Worm (Caenorhabditis elegans) whole organism, midembryonic: Measurements from ENCODE around the gene ccep-135.

Source experiments
- T22C8.4 ChIP-seq: fragments of 200-800 bp; sonication (Bioruptor generic); IDR thresholded peaks from 2 replicates; pipeline ENCODE4 v1.3.6; 2022; ENCODE audit warnings: missing genetic modification characterization, missing compliant biosample characterization
- cog-1 ChIP-seq: sonication (generic microtip); optimal IDR thresholded peaks from 2 replicates; lab custom pipeline; 2016; ENCODE audit warnings: missing genetic modification characterization, missing compliant biosample characterization
- flt-1 ChIP-seq: fragments of 200-800 bp; sonication (Bioruptor generic); IDR thresholded peaks from 2 replicates; pipeline ENCODE4 v1.3.6; 2022; ENCODE audit warnings: missing genetic modification characterization, missing compliant biosample characterization
- klf-2 ChIP-seq: fragments of 200-800 bp; sonication (Bioruptor generic); conservative IDR thresholded peaks from 2 replicates; pipeline ENCODE4 v1.3.6; 2022; ENCODE audit warnings: missing genetic modification reagents, missing genetic modification characterization, missing compliant biosample characterization
- med-1 ChIP-seq: sonication (generic microtip); optimal IDR thresholded peaks from 2 replicates; lab custom pipeline; 2017; ENCODE audit warnings: missing genetic modification characterization, mild to moderate bottlenecking, missing compliant biosample characterization, antibody characterized with exemption, missing genetic modification reagents; ENCODE audit not compliant: insufficient read depth
- ref-1 ChIP-seq: fragments of 200-800 bp; sonication (Bioruptor generic); conservative IDR thresholded peaks from 2 replicates; pipeline ENCODE4 v1.3.6; 2022; ENCODE audit warnings: missing genetic modification reagents, missing genetic modification characterization, missing compliant biosample characterization
- tab-1 ChIP-seq: fragments of 200-800 bp; sonication (Bioruptor generic); IDR thresholded peaks from 2 replicates; pipeline ENCODE4 v1.3.6; 2022; ENCODE audit warnings: missing genetic modification characterization, missing compliant biosample characterization
- ztf-23 ChIP-seq: fragments of 200-800 bp; sonication (Bioruptor generic); IDR thresholded peaks from 2 replicates; pipeline ENCODE4 v1.3.6; 2022; ENCODE audit warnings: missing genetic modification reagents, missing genetic modification characterization, missing compliant biosample characterization
- ztf-29 ChIP-seq: fragments of 200-800 bp; sonication (Bioruptor generic); IDR thresholded peaks from 2 replicates; pipeline ENCODE4 v1.3.6; 2022; ENCODE audit warnings: missing genetic modification reagents, missing genetic modification characterization, missing compliant biosample characterization

ccep-135 gene

DNA sequence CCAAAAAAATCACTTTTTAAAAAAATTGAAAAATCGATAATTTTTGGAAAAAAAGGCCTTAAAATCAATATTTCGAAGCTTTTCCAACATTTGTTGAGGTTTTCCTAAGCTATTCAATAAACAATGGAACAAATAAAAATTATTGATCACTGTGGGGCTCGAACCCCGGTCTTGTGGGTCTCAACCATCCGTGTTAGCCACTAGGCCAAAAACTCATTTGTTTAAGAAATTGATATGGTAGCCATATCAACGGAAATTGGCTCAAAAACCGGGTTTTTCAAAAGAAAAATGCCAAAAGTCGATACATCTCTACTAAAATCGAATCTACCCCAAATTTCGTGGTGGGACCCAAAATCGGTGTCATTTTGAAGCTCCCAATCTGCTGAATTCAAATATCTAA, 20.3 kb downstream of the ccep-135 start:
- TF ChIP-seq ztf-23 (GFP tag; lab: Robert Waterston, UW), result no peak
- no peak for TF ChIP-seq ztf-29 (GFP tag; lab: Robert Waterston, UW)
- no peak for TF ChIP-seq klf-2
- TF ChIP-seq tab-1 (GFP tag; lab: Robert Waterston, UW), result no peak
- TF ChIP-seq med-1 (GFP tag; lab: Kevin White, UChicago), result no peak
- no peak for TF ChIP-seq flt-1 (GFP tag; lab: Robert Waterston, UW)

DNA sequence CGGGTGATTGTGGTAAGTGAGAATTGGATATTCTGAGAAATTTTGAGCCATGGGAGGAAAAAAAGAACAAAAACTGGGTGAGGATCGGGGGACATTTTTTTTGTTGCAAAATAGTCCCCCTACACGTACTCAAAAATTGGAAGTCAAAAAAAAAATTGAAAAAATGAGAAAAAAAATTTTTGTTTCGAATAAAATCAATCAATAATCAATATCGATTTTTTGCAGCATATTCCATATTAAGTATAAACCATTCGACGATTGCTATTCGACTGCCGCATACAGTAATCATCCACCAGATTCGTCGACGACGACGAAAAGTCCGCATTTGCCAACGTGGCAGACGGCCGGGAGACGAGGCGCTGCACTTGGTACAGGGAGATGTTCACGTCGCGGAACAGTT, 20.9 kb downstream of the ccep-135 start:
- TF ChIP-seq ztf-29 (GFP tag; lab: Robert Waterston, UW) (no peak), ref-1 (GFP tag; lab: Robert Waterston, UW) (no peak), T22C8.4 (GFP tag; lab: Robert Waterston, UW) (peak; percentile 64), klf-2 (no peak), cog-1 (tag; lab: Kevin White, UChicago) (no peak)

DNA sequence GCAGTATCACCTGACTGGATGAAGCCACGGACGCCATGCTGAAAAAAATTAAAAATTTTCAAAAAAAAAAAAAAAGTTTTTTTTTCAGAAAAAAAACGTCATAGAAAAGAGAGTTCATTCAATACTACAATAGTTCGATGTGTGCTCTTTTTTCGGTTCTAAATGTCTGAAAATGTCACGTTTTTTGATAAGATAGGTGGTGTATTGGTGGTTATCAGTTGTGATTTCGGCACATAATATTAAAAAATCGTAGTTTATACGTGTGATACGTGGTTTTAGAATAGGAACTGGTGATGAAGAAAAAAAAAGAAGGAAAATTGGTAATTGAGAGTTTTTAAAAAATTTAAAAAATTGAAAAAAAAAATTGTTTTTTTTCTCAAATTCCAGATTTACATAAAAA, 25.3 kb downstream of the ccep-135 start:
- no peak for TF ChIP-seq ztf-29 (GFP tag; lab: Robert Waterston, UW)

DNA sequence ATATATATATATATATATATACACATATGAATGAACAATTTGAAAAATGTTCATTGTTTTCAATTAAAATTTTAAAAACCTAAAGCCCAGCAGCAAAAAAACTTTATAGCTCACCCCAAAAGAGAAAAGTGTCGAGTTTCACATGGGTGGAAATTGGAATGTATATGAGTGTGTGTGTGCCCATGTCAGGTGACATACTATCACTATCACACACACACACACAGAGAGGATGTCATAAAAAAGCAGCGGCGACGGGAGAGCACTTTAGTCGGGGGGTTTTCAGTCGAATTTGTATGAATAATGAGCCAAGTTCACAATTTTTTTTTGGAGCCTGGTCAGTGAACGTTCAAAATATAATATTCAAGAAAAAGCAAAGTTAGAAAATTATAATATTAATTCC, 28.3 kb downstream of the ccep-135 start:
- no peak for TF ChIP-seq ztf-29 (GFP tag; lab: Robert Waterston, UW)
- no peak for TF ChIP-seq klf-2
- TF ChIP-seq ztf-23 (GFP tag; lab: Robert Waterston, UW), result no peak
- TF ChIP-seq flt-1 (GFP tag; lab: Robert Waterston, UW), result no peak
- no peak for TF ChIP-seq tab-1 (GFP tag; lab: Robert Waterston, UW)
- no peak for TF ChIP-seq med-1 (GFP tag; lab: Kevin White, UChicago)
- no peak for TF ChIP-seq cog-1 (tag; lab: Kevin White, UChicago)
- TF ChIP-seq T22C8.4 (GFP tag; lab: Robert Waterston, UW), result no peak
- TF ChIP-seq ref-1 (GFP tag; lab: Robert Waterston, UW), result no peak

DNA sequence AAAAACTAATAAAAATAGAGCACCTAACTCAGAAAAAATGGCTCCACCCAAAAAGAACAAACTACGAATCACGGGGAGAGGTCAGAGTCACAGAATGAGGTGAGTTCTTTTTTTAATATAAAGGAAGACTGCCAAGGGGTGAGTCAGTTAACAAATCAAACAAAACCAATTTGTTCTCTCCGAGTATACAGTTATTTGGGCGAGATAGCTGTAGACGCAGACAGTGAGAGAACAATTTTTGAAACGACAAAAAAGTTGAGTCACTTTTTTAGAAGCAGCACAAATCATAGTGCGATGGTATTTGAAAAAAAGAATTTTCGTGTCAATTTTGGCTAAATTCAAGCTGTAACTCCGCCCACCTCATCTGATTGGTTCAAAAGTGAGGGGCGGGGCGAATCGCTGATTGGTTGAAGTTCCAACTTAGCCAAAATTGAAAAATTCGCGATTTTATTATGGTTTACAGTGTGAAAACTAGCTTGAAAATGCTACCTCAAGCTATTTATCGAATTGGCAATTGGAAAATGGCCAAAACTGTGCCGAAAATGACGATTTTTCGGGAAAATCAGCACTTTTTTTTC, 32.6 kb downstream of the ccep-135 start:
- 0 out of 2 replicates have a peak, but pooled peaks have one; percentile 24 for TF ChIP-seq flt-1 (GFP tag; lab: Robert Waterston, UW)
- no peak for TF ChIP-seq med-1 (GFP tag; lab: Kevin White, UChicago)

DNA sequence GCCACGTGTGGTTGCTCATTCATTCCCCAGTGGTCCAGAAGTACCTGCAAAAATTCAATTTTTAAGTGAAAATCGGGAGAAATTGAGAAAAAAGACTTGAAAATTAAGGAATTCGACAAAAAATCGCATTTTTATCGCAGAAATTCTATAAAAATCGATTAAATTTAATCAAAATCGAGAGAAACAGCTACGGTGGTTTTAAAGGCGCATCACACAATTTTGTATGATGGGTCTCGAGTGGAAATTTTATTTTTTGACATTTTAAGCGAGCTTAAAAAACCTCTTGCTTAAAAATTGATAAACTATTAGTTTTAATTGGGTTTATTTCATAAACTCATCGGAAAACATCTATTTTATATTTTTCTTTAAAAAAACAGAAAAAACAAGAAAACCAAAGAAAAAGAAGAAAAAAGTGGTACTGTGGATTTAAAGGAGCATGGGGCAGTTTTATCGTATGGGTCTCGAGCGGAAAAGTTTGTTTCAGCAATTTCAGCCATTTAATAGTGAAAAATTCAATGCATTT, 35.5 kb downstream of the ccep-135 start, which contains the start of gene nipa-1:
Gene nipa-1 (minus strand): TSS at position 51 of the 523 bp plus-strand sequence.
- TF ChIP-seq cog-1 (tag; lab: Kevin White, UChicago) (no peak), ref-1 (GFP tag; lab: Robert Waterston, UW) (no peak), ztf-29 (GFP tag; lab: Robert Waterston, UW) (no peak), tab-1 (GFP tag; lab: Robert Waterston, UW) (no peak)

DNA sequence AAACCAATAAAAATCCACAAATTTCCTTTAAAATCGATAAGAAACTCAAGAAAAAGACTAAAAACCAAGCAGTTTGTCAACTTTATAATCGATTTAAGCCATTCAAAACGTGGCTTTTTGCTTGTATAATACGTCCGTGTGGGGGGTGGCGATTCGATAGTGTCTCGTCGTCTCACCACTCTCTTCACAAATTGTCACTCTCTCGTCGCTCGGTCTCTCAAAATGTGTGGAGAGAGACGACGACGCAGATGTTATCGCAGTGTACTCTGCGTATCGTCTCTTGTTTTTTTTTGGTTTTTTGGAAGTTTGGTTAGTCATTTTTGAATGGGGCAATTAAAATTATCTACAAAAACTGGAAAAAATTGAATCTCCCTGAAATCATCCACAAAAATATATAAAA, 35.9 kb downstream of the ccep-135 start:
- TF ChIP-seq klf-2, result no peak
- TF ChIP-seq med-1 (GFP tag; lab: Kevin White, UChicago), result no peak
- no peak for TF ChIP-seq flt-1 (GFP tag; lab: Robert Waterston, UW)

DNA sequence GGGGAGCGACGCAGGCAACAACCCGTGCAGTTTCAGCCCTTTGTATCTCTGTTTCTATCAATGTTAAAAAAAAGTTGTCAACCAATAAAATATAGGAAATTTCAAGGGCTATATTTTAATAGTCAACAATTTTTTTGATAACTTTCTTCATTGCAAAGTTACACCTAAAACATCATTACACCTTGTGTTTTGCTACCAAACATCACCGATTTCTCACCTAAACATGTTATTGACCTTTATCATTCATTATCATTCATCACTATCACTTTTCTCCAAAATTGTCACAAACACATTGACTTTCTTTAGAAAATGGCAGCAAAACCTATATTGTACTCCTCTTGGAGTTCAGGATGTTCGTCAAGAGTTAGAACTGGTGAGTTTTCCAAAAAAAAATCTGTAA, 37.4 kb downstream of the ccep-135 start, which contains the start of gene Y53G8B.1:
Gene Y53G8B.1 (plus strand): TSS at position 242 of the 400 bp plus-strand sequence.
- TF ChIP-seq T22C8.4 (GFP tag; lab: Robert Waterston, UW), result no peak
- no peak for TF ChIP-seq ztf-23 (GFP tag; lab: Robert Waterston, UW)
- no peak for TF ChIP-seq med-1 (GFP tag; lab: Kevin White, UChicago)
- no peak for TF ChIP-seq flt-1 (GFP tag; lab: Robert Waterston, UW)
- TF ChIP-seq cog-1 (tag; lab: Kevin White, UChicago), result no peak
- no peak for TF ChIP-seq ztf-29 (GFP tag; lab: Robert Waterston, UW)
- no peak for TF ChIP-seq klf-2
- no peak for TF ChIP-seq ref-1 (GFP tag; lab: Robert Waterston, UW)
- TF ChIP-seq tab-1 (GFP tag; lab: Robert Waterston, UW), result no peak

DNA sequence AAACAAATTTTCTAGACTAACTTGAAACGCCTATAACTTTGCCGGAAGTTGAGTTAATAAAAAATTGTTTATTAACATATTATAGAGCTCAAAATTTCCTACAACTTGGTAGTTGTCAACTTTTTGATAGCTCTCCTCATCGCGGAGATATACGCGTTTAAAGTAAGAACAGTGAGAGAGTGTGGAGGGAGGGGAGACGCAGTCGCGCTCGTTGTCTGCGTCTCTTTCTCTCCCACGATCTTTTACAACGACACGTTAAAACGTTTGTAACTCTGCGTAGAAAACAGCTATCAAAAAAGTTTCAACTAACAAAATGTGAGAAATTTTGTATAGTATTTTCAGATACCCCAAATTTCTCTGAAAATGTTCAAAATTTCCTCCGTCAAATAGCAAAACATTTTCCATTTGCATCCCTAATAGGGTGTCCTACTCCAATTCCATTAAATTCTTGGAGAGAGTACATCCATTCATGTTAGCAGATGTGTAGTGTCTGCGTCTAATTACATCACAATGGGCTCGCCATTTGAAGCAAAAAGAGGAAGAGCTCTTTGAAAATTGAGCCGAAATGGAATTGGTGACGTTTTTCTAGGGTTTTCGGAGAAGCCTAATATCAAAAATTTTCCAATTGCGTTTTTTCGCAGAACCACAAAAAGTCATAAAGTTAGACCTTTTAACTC, 44.8 kb downstream of the ccep-135 start:
- TF ChIP-seq T22C8.4 (GFP tag; lab: Robert Waterston, UW), result no peak
- no peak for TF ChIP-seq cog-1 (tag; lab: Kevin White, UChicago)
- TF ChIP-seq flt-1 (GFP tag; lab: Robert Waterston, UW), result no peak
- TF ChIP-seq med-1 (GFP tag; lab: Kevin White, UChicago), result no peak
- no peak for TF ChIP-seq ztf-29 (GFP tag; lab: Robert Waterston, UW)
- TF ChIP-seq ztf-23 (GFP tag; lab: Robert Waterston, UW), result no peak
- no peak for TF ChIP-seq klf-2
- no peak for TF ChIP-seq ref-1 (GFP tag; lab: Robert Waterston, UW)

DNA sequence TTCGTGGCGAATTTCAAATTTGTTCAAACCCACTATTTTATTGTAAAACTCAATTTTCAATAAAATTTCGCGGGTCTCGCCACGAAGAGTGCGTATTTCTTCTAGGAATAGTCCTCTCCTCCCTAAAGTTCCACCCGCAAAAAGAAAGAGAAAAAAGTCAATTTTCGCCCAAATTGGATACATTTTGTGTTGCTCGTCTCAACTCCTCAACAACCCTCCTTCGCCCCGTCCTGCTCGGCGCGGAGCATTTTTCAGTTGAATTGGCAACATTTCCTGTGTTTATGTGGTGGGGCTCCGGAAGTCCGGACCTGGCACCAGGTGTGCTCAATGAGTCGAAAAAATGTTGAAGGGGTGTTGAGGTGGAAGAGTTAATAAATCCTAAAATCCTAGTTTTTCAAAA, 46.4 kb downstream of the ccep-135 start:
- no peak for TF ChIP-seq klf-2
- TF ChIP-seq cog-1 (tag; lab: Kevin White, UChicago), result no peak
- TF ChIP-seq ztf-29 (GFP tag; lab: Robert Waterston, UW), result no peak
- TF ChIP-seq flt-1 (GFP tag; lab: Robert Waterston, UW), result no peak
- TF ChIP-seq T22C8.4 (GFP tag; lab: Robert Waterston, UW), result no peak
- no peak for TF ChIP-seq ref-1 (GFP tag; lab: Robert Waterston, UW)
- TF ChIP-seq ztf-23 (GFP tag; lab: Robert Waterston, UW), result no peak
- TF ChIP-seq tab-1 (GFP tag; lab: Robert Waterston, UW), result no peak
- no peak for TF ChIP-seq med-1 (GFP tag; lab: Kevin White, UChicago)
